Worm (Caenorhabditis elegans) whole organism, midembryonic: Measurements from ENCODE around the gene trpl-5.

Experiments used
- flt-1 ChIP-seq: fragments of 200-800 bp; sonication (Bioruptor generic); IDR thresholded peaks from 2 replicates; pipeline ENCODE4 v1.3.6; 2022; ENCODE audit warnings: missing genetic modification characterization, missing compliant biosample characterization
- med-1 ChIP-seq: sonication (generic microtip); optimal IDR thresholded peaks from 2 replicates; lab custom pipeline; 2017; ENCODE audit warnings: missing genetic modification characterization, mild to moderate bottlenecking, missing compliant biosample characterization, antibody characterized with exemption, missing genetic modification reagents; ENCODE audit not compliant: insufficient read depth
- tab-1 ChIP-seq: fragments of 200-800 bp; sonication (Bioruptor generic); IDR thresholded peaks from 2 replicates; pipeline ENCODE4 v1.3.6; 2022; ENCODE audit warnings: missing genetic modification characterization, missing compliant biosample characterization

- TF ChIP-seq tab-1 (GFP tag; lab: Robert Waterston, UW): no peak
- no peak for TF ChIP-seq flt-1
- no peak for TF ChIP-seq med-1 (GFP tag; lab: Kevin White, UChicago)
These were observed 39.1 kb downstream of the trpl-5 start, which contains the start of gene fbxb-35 for ce11 chrII:2051372-2051771.
